Fruit fly (Drosophila melanogaster) whole organism, prepupa: ENCODE data around the gene CG1172.

ENCODE experiments used
- CG11902 ChIP-seq: fragments of 200-800 bp; sonication (Bioruptor generic); optimal IDR thresholded peaks from 3 replicates; lab custom pipeline; 2016; ENCODE audit warnings: missing biosample characterization, missing genetic modification characterization
- CG3032 ChIP-seq: fragments of 200-800 bp; optimal IDR thresholded peaks from 2 replicates; lab custom pipeline; 2019; ENCODE audit warnings: missing biosample characterization, mild to moderate bottlenecking, missing genetic modification characterization, moderate library complexity
- CG34406 ChIP-seq: fragments of 200-800 bp; sonication (Bioruptor generic); optimal IDR thresholded peaks from 3 replicates; lab custom pipeline; 2016; ENCODE audit warnings: missing biosample characterization, missing genetic modification characterization
- Gug ChIP-seq: fragments of 200-800 bp; sonication (Bioruptor generic); IDR thresholded peaks from 2 replicates; pipeline ENCODE4 v1.3.6; 2022; ENCODE audit warnings: missing biosample characterization, missing genetic modification characterization
- Hr39 ChIP-seq: fragments of 200-800 bp; sonication (Bioruptor generic); optimal IDR thresholded peaks from 2 replicates; lab custom pipeline; 2016; ENCODE audit warnings: missing biosample characterization, missing genetic modification characterization
- Lpt ChIP-seq: fragments of 200-800 bp; sonication (Bioruptor generic); optimal IDR thresholded peaks from 3 replicates; lab custom pipeline; 2016; ENCODE audit warnings: missing biosample characterization, missing genetic modification characterization
- Met ChIP-seq: fragments of 200-800 bp; sonication (Bioruptor generic); optimal IDR thresholded peaks from 3 replicates; lab custom pipeline; 2016; ENCODE audit warnings: missing biosample characterization, missing genetic modification characterization
- Sox102F ChIP-seq: fragments of 200-800 bp; sonication (Bioruptor generic); optimal IDR thresholded peaks from 2 replicates; lab custom pipeline; 2016; ENCODE audit warnings: missing biosample characterization, mild to moderate bottlenecking, missing genetic modification characterization
- net ChIP-seq: fragments of 200-800 bp; sonication (Bioruptor generic); optimal IDR thresholded peaks from 3 replicates; lab custom pipeline; 2016; ENCODE audit warnings: missing biosample characterization, missing genetic modification characterization
- topi ChIP-seq: fragments of 200-800 bp; sonication (Bioruptor generic); optimal IDR thresholded peaks from 3 replicates; lab custom pipeline; 2016; ENCODE audit warnings: missing biosample characterization, missing genetic modification characterization

dm6 chr3R:5429786-5430185, 36.1 kb downstream of the CG1172 start:
- TF ChIP-seq Hr39 (GFP tag; lab: Kevin White, UChicago) (no peak), CG11902 (GFP tag; lab: Kevin White, UChicago) (no peak), Sox102F (no peak), CG34406 (GFP tag; lab: Kevin White, UChicago) (no peak), CG3032 (tag; lab: Kevin White, UChicago) (no peak), Met (no peak), Gug (GFP tag; lab: Robert Waterston, UW) (no peak), net (GFP tag; lab: Kevin White, UChicago) (no peak), topi (GFP tag; lab: Kevin White, UChicago) (no peak), Lpt (GFP tag; lab: Kevin White, UChicago) (no peak)
